Worm (Caenorhabditis elegans) whole organism, L2 larva: Measurements from ENCODE around the gene T23F6.3.

Source experiments
- R02D3.7 ChIP-seq: fragments of 150-350 bp; optimal IDR thresholded peaks from 2 replicates; lab custom pipeline; 2014; ENCODE audit warnings: missing biosample characterization, missing genetic modification characterization
- egl-27 ChIP-seq: sonication (generic microtip); optimal IDR thresholded peaks from 3 replicates; lab custom pipeline; 2017; ENCODE audit warnings: missing biosample characterization, missing genetic modification reagents, missing genetic modification characterization
- nhr-12 ChIP-seq: fragments of 150-350 bp; optimal IDR thresholded peaks from 2 replicates; lab custom pipeline; 2014; ENCODE audit warnings: missing biosample characterization, missing genetic modification characterization
- nhr-77 ChIP-seq: fragments of 150-350 bp; optimal IDR thresholded peaks from 2 replicates; lab custom pipeline; 2014; ENCODE audit warnings: missing biosample characterization, missing genetic modification characterization
- snpc-4 ChIP-seq: fragments of 150-350 bp; optimal IDR thresholded peaks from 2 replicates; lab custom pipeline; 2014; ENCODE audit warnings: missing biosample characterization, missing genetic modification characterization
- zag-1 ChIP-seq: fragments of 150-350 bp; optimal IDR thresholded peaks from 2 replicates; lab custom pipeline; 2014; ENCODE audit warnings: missing biosample characterization, missing genetic modification characterization

ce11 chrIV:12724641-12725040 lies at the start of gene T23F6.3, which contains the start of gene rbd-1:
- peak; percentile 76 for TF ChIP-seq snpc-4
- peak; percentile 61 for TF ChIP-seq zag-1 (tag; lab: Kevin White, UChicago)
- TF ChIP-seq egl-27 (tag; lab: Kevin White, UChicago) = peak; percentile 86
- TF ChIP-seq nhr-12 (tag; lab: Kevin White, UChicago) = peak; percentile 24
- peak; percentile 98 for TF ChIP-seq R02D3.7 (tag; lab: Kevin White, UChicago)
- no peak for TF ChIP-seq nhr-77 (tag; lab: Kevin White, UChicago)
